Fruit fly (Drosophila melanogaster): ENCODE data around the gene CG31760.

DNA sequence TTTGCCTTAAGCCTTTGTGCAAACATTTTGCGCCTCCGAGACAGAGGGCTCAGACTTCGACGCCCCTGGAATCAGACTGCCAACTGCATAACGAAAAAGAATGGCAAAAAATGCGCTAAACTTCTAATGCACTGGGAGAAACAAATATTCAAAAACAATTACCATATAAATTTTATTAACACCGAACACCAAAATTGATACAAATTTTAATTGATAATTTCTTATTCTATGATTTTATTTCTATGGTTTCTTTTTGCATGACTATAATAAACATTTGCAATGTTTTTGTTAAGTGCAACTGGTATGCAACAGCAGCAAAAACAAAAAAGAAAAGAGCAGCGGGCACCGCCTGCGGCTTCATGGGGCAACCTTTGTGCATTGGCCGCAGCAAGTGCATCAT lies 50.4 kb downstream of the CG31760 start:
- TF ChIP-seq CG8478 (optimal IDR thresholded peaks at IDR 0.05) (no peak), CTCF (optimal IDR thresholded peaks at IDR 0.05) (no peak)

All from S2 (cell line).